Fruit fly (Drosophila melanogaster) whole organism, embryonic: ENCODE results near the gene Sp7.

Source experiments
- BEAF-32 ChIP-seq: fragments of 200-800 bp; sonication (Bioruptor generic); optimal IDR thresholded peaks from 3 replicates; lab custom pipeline; 2017; ENCODE audit warnings: missing biosample characterization, missing genetic modification characterization, mild to moderate bottlenecking, moderate library complexity, missing genetic modification reagents
- CG1024 ChIP-seq: fragments of 200-800 bp; sonication (Bioruptor generic); IDR thresholded peaks from 2 replicates; pipeline ENCODE4 v1.3.6; 2022; ENCODE audit warnings: missing biosample characterization, missing genetic modification characterization
- CG10321 ChIP-seq: fragments of 200-800 bp; sonication (Bioruptor generic); IDR thresholded peaks from 2 replicates; pipeline ENCODE4 v1.3.6; 2022; ENCODE audit warnings: missing biosample characterization, missing genetic modification characterization
- CG11695 ChIP-seq: fragments of 200-800 bp; sonication (Bioruptor generic); IDR thresholded peaks from 3 replicates; pipeline ENCODE4 v1.3.6; 2022; ENCODE audit warnings: missing biosample characterization, missing genetic modification characterization
- CG12744 ChIP-seq: fragments of 200-800 bp; sonication (Bioruptor generic); optimal IDR thresholded peaks from 2 replicates; lab custom pipeline; 2016; ENCODE audit warnings: missing biosample characterization, missing genetic modification characterization
- CG12769 ChIP-seq: fragments of 200-800 bp; sonication (Bioruptor generic); optimal IDR thresholded peaks from 2 replicates; lab custom pipeline; 2019; ENCODE audit warnings: missing biosample characterization, mild to moderate bottlenecking, missing genetic modification characterization, moderate library complexity
- CG1647 ChIP-seq: fragments of 200-800 bp; sonication (Bioruptor generic); optimal IDR thresholded peaks from 3 replicates; lab custom pipeline; 2016; ENCODE audit warnings: missing biosample characterization, missing genetic modification characterization
- CG18011 ChIP-seq: fragments of 200-800 bp; sonication (Bioruptor generic); optimal IDR thresholded peaks from 2 replicates; lab custom pipeline; 2017; ENCODE audit warnings: missing biosample characterization, missing genetic modification characterization, mild to moderate bottlenecking, moderate library complexity, missing genotype
- CG18262 ChIP-seq: fragments of 200-800 bp; optimal IDR thresholded peaks from 3 replicates; lab custom pipeline; 2019; ENCODE audit warnings: missing biosample characterization, mild to moderate bottlenecking, missing genetic modification characterization, moderate library complexity
- CG31365 ChIP-seq: fragments of 200-800 bp; sonication (Bioruptor generic); optimal IDR thresholded peaks from 2 replicates; lab custom pipeline; 2018; ENCODE audit warnings: missing biosample characterization, mild to moderate bottlenecking, missing genetic modification characterization
- CG3726 ChIP-seq: fragments of 200-800 bp; sonication (Bioruptor generic); IDR thresholded peaks from 3 replicates; pipeline ENCODE4, ENCODE4 v1.3.6; 2022; ENCODE audit warnings: missing biosample characterization, missing genetic modification characterization
- CG3838 ChIP-seq: fragments of 200-800 bp; sonication (Bioruptor generic); optimal IDR thresholded peaks from 3 replicates; lab custom pipeline; 2016; ENCODE audit warnings: missing biosample characterization, missing genetic modification characterization
- CG4282 ChIP-seq: fragments of 200-800 bp; sonication (Bioruptor generic); optimal IDR thresholded peaks from 2 replicates; lab custom pipeline; 2016; ENCODE audit warnings: missing biosample characterization, missing genetic modification characterization
- CG43689 ChIP-seq: fragments of 200-800 bp; sonication (Bioruptor generic); IDR thresholded peaks from 2 replicates; pipeline ENCODE4 v1.3.6; 2022; ENCODE audit warnings: missing biosample characterization, missing genetic modification characterization
- CG4707 ChIP-seq: fragments of 200-800 bp; sonication (Bioruptor generic); optimal IDR thresholded peaks from 2 replicates; lab custom pipeline; 2018; ENCODE audit warnings: missing biosample characterization, mild to moderate bottlenecking, missing genetic modification characterization, moderate library complexity
- CG4854 ChIP-seq: fragments of 200-800 bp; sonication (Bioruptor generic); optimal IDR thresholded peaks from 2 replicates; lab custom pipeline; 2016; ENCODE audit warnings: missing biosample characterization, missing genetic modification characterization, inconsistent platforms
- CG6683 ChIP-seq: fragments of 200-800 bp; sonication (Bioruptor generic); optimal IDR thresholded peaks from 2 replicates; lab custom pipeline; 2017; ENCODE audit warnings: missing biosample characterization, mild to moderate bottlenecking, missing genetic modification characterization, missing genetic modification reagents
- CG7556 ChIP-seq: fragments of 200-800 bp; sonication (Bioruptor generic); optimal IDR thresholded peaks from 2 replicates; lab custom pipeline; 2017; ENCODE audit warnings: missing biosample characterization, mild to moderate bottlenecking, missing genetic modification characterization
- CG8359 ChIP-seq: fragments of 200-800 bp; sonication (Bioruptor generic); optimal IDR thresholded peaks from 2 replicates; lab custom pipeline; 2017; ENCODE audit warnings: missing biosample characterization, mild to moderate bottlenecking, missing genetic modification characterization, borderline replicate concordance
- Dll ChIP-seq: fragments of 200-800 bp; sonication (Bioruptor generic); IDR thresholded peaks from 4 replicates; pipeline ENCODE4 v1.3.6; 2022; ENCODE audit warnings: missing biosample characterization, missing genetic modification characterization; ENCODE audit not compliant: partially characterized antibody
- Fer3 ChIP-seq: fragments of 200-800 bp; sonication (Bioruptor generic); optimal IDR thresholded peaks from 2 replicates; lab custom pipeline; 2018; ENCODE audit warnings: missing biosample characterization, mild to moderate bottlenecking, missing genetic modification characterization, moderate library complexity
- GATAe ChIP-seq: fragments of 200-800 bp; sonication (Bioruptor generic); conservative IDR thresholded peaks from 2 replicates; pipeline ENCODE4 v1.3.6; 2022; ENCODE audit warnings: missing biosample characterization, missing genetic modification characterization
- HHEX ChIP-seq: fragments of 200-800 bp; sonication (Bioruptor generic); optimal IDR thresholded peaks from 3 replicates; lab custom pipeline; 2017; ENCODE audit warnings: missing biosample characterization, mild to moderate bottlenecking, missing genetic modification characterization, missing genetic modification reagents
- HLH54F ChIP-seq: fragments of 200-800 bp; sonication (Bioruptor generic); optimal IDR thresholded peaks from 3 replicates; lab custom pipeline; 2016; ENCODE audit warnings: missing biosample characterization, missing genetic modification characterization
- Mrtf ChIP-seq: fragments of 200-800 bp; sonication (Bioruptor generic); IDR thresholded peaks from 3 replicates; pipeline ENCODE4 v1.3.6; 2022; ENCODE audit warnings: missing biosample characterization, missing genetic modification characterization
- NFAT ChIP-seq: fragments of 200-800 bp; sonication (Bioruptor generic); IDR thresholded peaks from 2 replicates; pipeline ENCODE4 v1.3.6; 2022; ENCODE audit warnings: missing biosample characterization, missing genetic modification characterization
- Xrp1 ChIP-seq: fragments of 200-800 bp; sonication (Bioruptor generic); IDR thresholded peaks from 2 replicates; pipeline ENCODE4 v1.3.6; 2022; ENCODE audit warnings: missing biosample characterization, missing genetic modification characterization
- ac ChIP-seq: fragments of 200-800 bp; sonication (Bioruptor generic); optimal IDR thresholded peaks from 3 replicates; lab custom pipeline; 2017; ENCODE audit warnings: missing biosample characterization, mild to moderate bottlenecking, missing genetic modification characterization
- amos ChIP-seq: fragments of 200-800 bp; sonication (Bioruptor generic); IDR thresholded peaks from 2 replicates; pipeline ENCODE4 v1.3.6; 2022; ENCODE audit warnings: missing biosample characterization, missing genetic modification characterization; ENCODE audit not compliant: partially characterized antibody
- aop ChIP-seq: fragments of 200-800 bp; sonication (Bioruptor generic); IDR thresholded peaks from 2 replicates; pipeline ENCODE4 v1.3.6; 2022; ENCODE audit warnings: missing biosample characterization, missing genetic modification characterization
- chm ChIP-seq: fragments of 200-800 bp; sonication (Bioruptor generic); IDR thresholded peaks from 2 replicates; pipeline ENCODE4 v1.3.6; 2022; ENCODE audit warnings: missing biosample characterization, missing genetic modification characterization
- ci ChIP-seq: fragments of 200-800 bp; sonication (Bioruptor generic); IDR thresholded peaks from 3 replicates; pipeline ENCODE4 v1.3.6; 2022; ENCODE audit warnings: missing biosample characterization, missing genetic modification characterization
- crol ChIP-seq: fragments of 200-800 bp; sonication (Bioruptor generic); IDR thresholded peaks from 2 replicates; pipeline ENCODE4 v1.3.6; 2022; ENCODE audit warnings: missing biosample characterization, missing genetic modification characterization
- dan ChIP-seq: fragments of 200-800 bp; sonication (Bioruptor generic); IDR thresholded peaks from 2 replicates; pipeline ENCODE4 v1.3.6; 2022; ENCODE audit warnings: missing biosample characterization, missing genetic modification characterization
- dmrt11E ChIP-seq: fragments of 200-800 bp; sonication (Bioruptor generic); optimal IDR thresholded peaks from 3 replicates; lab custom pipeline; 2018; ENCODE audit warnings: missing biosample characterization, mild to moderate bottlenecking, missing genetic modification characterization, moderate library complexity
- fru ChIP-seq: fragments of >200 bp; optimal IDR thresholded peaks from 2 replicates; lab custom pipeline; 2017
- h ChIP-seq: fragments of >200 bp; optimal IDR thresholded peaks from 2 replicates; lab custom pipeline; 2017
- hb ChIP-seq: fragments of 200-800 bp; sonication (Bioruptor generic); IDR thresholded peaks from 3 replicates; pipeline ENCODE4 v1.3.6; 2022; ENCODE audit warnings: missing biosample characterization, missing genetic modification characterization; ENCODE audit not compliant: partially characterized antibody
- kni ChIP-seq: fragments of 200-800 bp; sonication (Bioruptor generic); optimal IDR thresholded peaks from 3 replicates; lab custom pipeline; 2017; ENCODE audit warnings: mild to moderate bottlenecking, missing biosample characterization, missing genetic modification reagents, missing genetic modification characterization
- nau ChIP-seq: fragments of 200-800 bp; sonication (Bioruptor generic); optimal IDR thresholded peaks from 3 replicates; lab custom pipeline; 2017; ENCODE audit warnings: missing biosample characterization, mild to moderate bottlenecking, missing genetic modification characterization, missing genetic modification reagents
- nerfin-1 ChIP-seq: fragments of 200-800 bp; sonication (Bioruptor generic); optimal IDR thresholded peaks from 3 replicates; lab custom pipeline; 2019; ENCODE audit warnings: missing biosample characterization, mild to moderate bottlenecking, missing genetic modification characterization, moderate library complexity
- nom ChIP-seq: fragments of 200-800 bp; sonication (Bioruptor generic); optimal IDR thresholded peaks from 2 replicates; lab custom pipeline; 2017; ENCODE audit warnings: missing biosample characterization, missing genetic modification characterization, mild to moderate bottlenecking, moderate library complexity, missing genetic modification reagents
- peb ChIP-seq: fragments of 200-800 bp; sonication (Bioruptor generic); IDR thresholded peaks from 2 replicates; pipeline ENCODE4 v1.3.6; 2022; ENCODE audit warnings: missing biosample characterization, missing genetic modification characterization
- pnt ChIP-seq: fragments of 200-800 bp; sonication (Bioruptor generic); optimal IDR thresholded peaks from 3 replicates; lab custom pipeline; 2016; ENCODE audit warnings: missing biosample characterization, missing genetic modification characterization
- slbo ChIP-seq: fragments of 200-800 bp; sonication (Bioruptor generic); IDR thresholded peaks from 2 replicates; pipeline ENCODE4 v1.3.6; 2022; ENCODE audit warnings: missing biosample characterization, missing genetic modification characterization
- twi ChIP-seq: fragments of 200-800 bp; optimal IDR thresholded peaks from 2 replicates; lab custom pipeline; 2019; ENCODE audit warnings: missing biosample characterization, mild to moderate bottlenecking, missing genetic modification characterization, moderate library complexity
- wdn ChIP-seq: fragments of 200-800 bp; sonication (Bioruptor generic); IDR thresholded peaks from 2 replicates; pipeline ENCODE4 v1.3.6; 2022; ENCODE audit warnings: missing biosample characterization, missing genetic modification characterization
- wor ChIP-seq: fragments of 200-800 bp; sonication (Bioruptor generic); IDR thresholded peaks from 2 replicates; pipeline ENCODE4 v1.3.6; 2022; ENCODE audit warnings: missing biosample characterization, missing genetic modification characterization

The Sp7 gene

dm6 chr3R:7759486-7759885, at the start of gene Sp7:
Gene Sp7 (plus strand): TSS chr3R:7759786.
- TF ChIP-seq CG4282 (GFP tag; lab: Kevin White, UChicago) (no peak), wdn (no peak), Mrtf (GFP tag; lab: Robert Waterston, UW) (no peak), CG18262 (tag; lab: Kevin White, UChicago) (no peak), amos (GFP tag; lab: Robert Waterston, UW) (no peak), GATAe (GFP tag; lab: Robert Waterston, UW) (no peak), h (no peak), Xrp1 (GFP tag; lab: Robert Waterston, UW) (no peak), CG12744 (no peak), twi (tag; lab: Kevin White, UChicago) (no peak)

- TF ChIP-seq CG11695 (peak; percentile 59; the same call in 2 of the 3 replicates), pnt (GFP tag; lab: Kevin White, UChicago) (no peak), CG10321 (GFP tag; lab: Robert Waterston, UW) (no peak), nerfin-1 (peak; percentile 53), CG4282 (GFP tag; lab: Kevin White, UChicago) (no peak)
Observed at dm6 chr3R:7719990-7720389, 39.6 kb upstream of the Sp7 start.

DNA sequence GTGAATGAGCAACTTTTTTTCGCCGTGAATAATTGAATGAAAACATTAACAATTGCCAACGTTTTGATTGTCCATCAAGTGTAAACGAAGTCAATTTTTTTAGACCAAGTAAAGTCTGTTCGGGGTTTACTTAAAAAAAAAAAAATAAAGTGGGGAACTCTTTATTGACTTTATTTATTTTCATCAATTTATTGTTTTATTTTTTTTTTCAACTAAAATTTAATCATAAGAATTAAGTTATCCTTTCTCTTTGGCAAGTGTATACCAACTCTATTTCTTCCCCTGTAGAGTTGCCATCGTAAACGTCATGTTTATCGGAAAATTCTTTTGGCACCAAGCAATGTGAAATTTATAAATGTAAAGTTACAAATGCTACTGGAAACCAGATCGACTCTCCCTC, 37.5 kb upstream of the Sp7 start, which contains the start of gene CG2616:
Gene CG2616 (plus strand): TSS at position 301 of the 400 bp plus-strand sequence.
- TF ChIP-seq aop (no peak), hb (GFP tag; lab: Robert Waterston, UW) (no peak), nau (GFP tag; lab: Kevin White, UChicago) (no peak), Fer3 (tag; lab: Kevin White, UChicago) (no peak), CG3726 (GFP tag; lab: Robert Waterston, UW) (no peak), crol (GFP tag; lab: Robert Waterston, UW) (no peak), CG4854 (GFP tag; lab: Kevin White, UChicago) (no peak), chm (GFP tag; lab: Robert Waterston, UW) (no peak), CG6683 (GFP tag; lab: Kevin White, UChicago) (no peak), ac (GFP tag; lab: Kevin White, UChicago) (no peak), CG31365 (tag; lab: Kevin White, UChicago) (no peak), slbo (GFP tag; lab: Robert Waterston, UW) (no peak), NFAT (no peak), CG12769 (no peak), CG4707 (GFP tag; lab: Kevin White, UChicago) (no peak), HHEX (GFP tag; lab: Kevin White, UChicago) (no peak), fru (no peak), CG18011 (GFP tag; lab: Kevin White, UChicago) (no peak), CG43689 (GFP tag; lab: Robert Waterston, UW) (no peak)

- TF ChIP-seq ci (GFP tag; lab: Robert Waterston, UW) (no peak), nom (GFP tag; lab: Kevin White, UChicago) (no peak), CG3838 (GFP tag; lab: Kevin White, UChicago) (no peak), dmrt11E (no peak), BEAF-32 (GFP tag; lab: Kevin White, UChicago) (no peak), CG1647 (GFP tag; lab: Kevin White, UChicago) (no peak), CG7556 (GFP tag; lab: Kevin White, UChicago) (no peak), HLH54F (GFP tag; lab: Kevin White, UChicago) (no peak), peb (GFP tag; lab: Robert Waterston, UW) (no peak), wor (GFP tag; lab: Robert Waterston, UW) (no peak), dan (GFP tag; lab: Robert Waterston, UW) (no peak), CG8359 (GFP tag; lab: Kevin White, UChicago) (no peak), kni (no peak), Dll (GFP tag; lab: Robert Waterston, UW) (no peak), CG1024 (GFP tag; lab: Robert Waterston, UW) (no peak)
- TF ChIP-seq, all 482 proteins: peak for 0
Observed at dm6 chr3R:7739463-7739862, 20.1 kb upstream of the Sp7 start, which contains the start of gene CG43254. Gene CG43254 (minus strand): TSS chr3R:7739563.
